Worm (Caenorhabditis elegans) whole organism, L4 larva: ENCODE data around the gene slc-25A21.

Experiments
- F49E8.2 ChIP-seq: sonication (generic microtip); optimal IDR thresholded peaks from 2 replicates; lab custom pipeline; 2016; ENCODE audit warnings: missing compliant biosample characterization, mild to moderate bottlenecking, missing genetic modification characterization, borderline replicate concordance
- R02D3.7 ChIP-seq: fragments of 150-350 bp; sonication (generic microtip); optimal IDR thresholded peaks from 3 replicates; lab custom pipeline; 2014; ENCODE audit warnings: missing biosample characterization, missing genetic modification characterization
- Y105C5A.15 ChIP-seq: fragments of 200-800 bp; sonication (Bioruptor generic); IDR thresholded peaks from 2 replicates; pipeline ENCODE4 v1.3.6; 2022; ENCODE audit warnings: missing genetic modification characterization, missing compliant biosample characterization
- ZK337.2 ChIP-seq: fragments of 200-800 bp; sonication (Bioruptor generic); IDR thresholded peaks from 2 replicates; pipeline ENCODE4 v1.3.6; 2022; ENCODE audit warnings: missing genetic modification reagents, missing genetic modification characterization, missing compliant biosample characterization
- ceh-32 ChIP-seq: sonication (generic microtip); optimal IDR thresholded peaks from 2 replicates; lab custom pipeline; 2016; ENCODE audit warnings: mild to moderate bottlenecking, missing genetic modification characterization, missing compliant biosample characterization; ENCODE audit not compliant: poor library complexity
- ceh-44 ChIP-seq: fragments of 200-800 bp; sonication (Bioruptor generic); IDR thresholded peaks from 2 replicates; pipeline ENCODE4 v1.3.6; 2022; ENCODE audit warnings: missing genetic modification reagents, missing genetic modification characterization, missing compliant biosample characterization
- ceh-82 ChIP-seq: sonication (generic microtip); optimal IDR thresholded peaks from 2 replicates; lab custom pipeline; 2017; ENCODE audit warnings: missing biosample characterization, missing genetic modification characterization
- daf-12 ChIP-seq: fragments of 150-350 bp; optimal IDR thresholded peaks from 2 replicates; lab custom pipeline; 2014; ENCODE audit warnings: missing biosample characterization, missing genetic modification reagents, missing genetic modification characterization
- dmd-8 ChIP-seq: fragments of 200-800 bp; sonication (Bioruptor generic); IDR thresholded peaks from 2 replicates; pipeline ENCODE4 v1.3.6; 2022; ENCODE audit warnings: missing genetic modification characterization, missing compliant biosample characterization
- duxl-1 ChIP-seq: sonication (generic microtip); optimal IDR thresholded peaks from 2 replicates; lab custom pipeline; 2016; ENCODE audit warnings: mild to moderate bottlenecking, missing genetic modification characterization, moderate library complexity, missing compliant biosample characterization; ENCODE audit not compliant: poor library complexity
- fkh-10 ChIP-seq: fragments of 150-350 bp; optimal IDR thresholded peaks from 2 replicates; lab custom pipeline; 2014; ENCODE audit warnings: missing biosample characterization, missing genetic modification reagents, missing genetic modification characterization
- lin-1 ChIP-seq: fragments of 200-800 bp; sonication (Bioruptor generic); IDR thresholded peaks from 2 replicates; pipeline ENCODE4 v1.3.6; 2022; ENCODE audit warnings: missing genetic modification reagents, missing genetic modification characterization, missing compliant biosample characterization
- lir-3 ChIP-seq: sonication (generic microtip); optimal IDR thresholded peaks from 2 replicates; lab custom pipeline; 2016; ENCODE audit warnings: mild to moderate bottlenecking, missing genetic modification characterization, missing compliant biosample characterization
- lsy-2 ChIP-seq, 2 experiments: fragments of 150-350 bp in 1 of 2; sonication (generic microtip) in 1 of 2; optimal IDR thresholded peaks; 2 replicates each; lab custom pipeline; 2014 to 2017; ENCODE audit warnings: missing biosample characterization in 2 of 2, missing genetic modification characterization in 2 of 2
- mdt-29 ChIP-seq: fragments of 200-800 bp; sonication (Bioruptor generic); IDR thresholded peaks from 2 replicates; pipeline ENCODE4 v1.3.6; 2022; ENCODE audit warnings: missing genetic modification reagents, missing genetic modification characterization, missing compliant biosample characterization
- nhr-10 ChIP-seq: fragments of 150-350 bp; optimal IDR thresholded peaks from 2 replicates; lab custom pipeline; 2014; ENCODE audit warnings: missing biosample characterization, missing genetic modification characterization
- nhr-11 ChIP-seq: fragments of 150-350 bp; optimal IDR thresholded peaks from 2 replicates; lab custom pipeline; 2014; ENCODE audit warnings: missing biosample characterization, missing genetic modification characterization
- nhr-41 ChIP-seq: fragments of 200-800 bp; sonication (Bioruptor generic); IDR thresholded peaks from 2 replicates; pipeline ENCODE4 v1.3.6; 2022; ENCODE audit warnings: missing genetic modification reagents, missing genetic modification characterization, missing compliant biosample characterization
- nhr-42 ChIP-seq: fragments of 200-800 bp; sonication (Bioruptor generic); IDR thresholded peaks from 2 replicates; pipeline ENCODE4 v1.3.6; 2022; ENCODE audit warnings: missing genetic modification characterization, missing compliant biosample characterization
- nhr-77 ChIP-seq: fragments of 150-350 bp; optimal IDR thresholded peaks from 2 replicates; lab custom pipeline; 2014; ENCODE audit warnings: missing biosample characterization, missing genetic modification characterization
- pqm-1 ChIP-seq: sonication (generic microtip); optimal IDR thresholded peaks from 2 replicates; lab custom pipeline; 2017; ENCODE audit warnings: missing biosample characterization, missing genetic modification characterization
- set-16 ChIP-seq: fragments of 200-800 bp; sonication (Bioruptor generic); IDR thresholded peaks from 2 replicates; pipeline ENCODE4 v1.3.6; 2022; ENCODE audit warnings: missing genetic modification reagents, missing genetic modification characterization, missing compliant biosample characterization
- snpc-4 ChIP-seq: fragments of 150-350 bp; optimal IDR thresholded peaks from 2 replicates; lab custom pipeline; 2014; ENCODE audit warnings: missing biosample characterization, missing genetic modification characterization
- vab-7 ChIP-seq: fragments of 200-800 bp; sonication (Bioruptor generic); IDR thresholded peaks from 2 replicates; pipeline ENCODE4 v1.3.6; 2022; ENCODE audit warnings: missing genetic modification reagents, missing genetic modification characterization, missing compliant biosample characterization
- zip-2 ChIP-seq: fragments of 150-350 bp; optimal IDR thresholded peaks from 2 replicates; lab custom pipeline; 2014; ENCODE audit warnings: missing biosample characterization, missing genetic modification characterization

The slc-25A21 gene

ce11 chrX:16228622-16229021 is 39.0 kb downstream of the slc-25A21 start, which contains the start of gene F23A7.5:
TSS of gene F23A7.5 (plus strand) at chrX:16228922.
- TF ChIP-seq nhr-42 (GFP tag; lab: Robert Waterston, UW): no peak
- no peak for TF ChIP-seq fkh-10 (GFP tag; lab: Kevin White, UChicago)
- TF ChIP-seq R02D3.7 (tag; lab: Kevin White, UChicago): no peak
- TF ChIP-seq vab-7 (GFP tag; lab: Robert Waterston, UW): no peak
- no peak for TF ChIP-seq snpc-4 (tag; lab: Kevin White, UChicago)
- TF ChIP-seq lin-1 (GFP tag; lab: Robert Waterston, UW): no peak

- TF ChIP-seq Y105C5A.15 (GFP tag; lab: Robert Waterston, UW): no peak
- TF ChIP-seq nhr-41: no peak
- no peak for TF ChIP-seq zip-2 (tag; lab: Kevin White, UChicago)
- TF ChIP-seq daf-12 (tag; lab: Kevin White, UChicago): no peak
- TF ChIP-seq dmd-8 (GFP tag; lab: Robert Waterston, UW): no peak
- no peak for TF ChIP-seq nhr-77 (tag; lab: Kevin White, UChicago)
- no peak for TF ChIP-seq nhr-11 (tag; lab: Kevin White, UChicago)
- no peak for TF ChIP-seq lsy-2 (tag; optimal IDR thresholded peaks at IDR 0.05; lab: Kevin White, UChicago)
- TF ChIP-seq nhr-10 (tag; lab: Kevin White, UChicago): no peak
- TF ChIP-seq ceh-44 (GFP tag; lab: Robert Waterston, UW): no peak
- TF ChIP-seq mdt-29: no peak
- TF ChIP-seq lir-3 (tag; lab: Kevin White, UChicago): no peak
- no peak for TF ChIP-seq ceh-82 (tag; lab: Kevin White, UChicago)
- no peak for TF ChIP-seq F49E8.2 (tag; lab: Kevin White, UChicago)
- TF ChIP-seq ceh-32 (tag; lab: Kevin White, UChicago): no peak
- TF ChIP-seq, all 104 proteins: peak for 0
Measured at ce11 chrX:16240626-16241025, 51.0 kb downstream of the slc-25A21 start.

- TF ChIP-seq pqm-1 (tag; lab: Kevin White, UChicago) (no peak), set-16 (GFP tag; lab: Robert Waterston, UW) (peak; percentile 88), duxl-1 (tag; lab: Kevin White, UChicago) (no peak), ZK337.2 (GFP tag; lab: Robert Waterston, UW) (no peak)
Measured at ce11 chrX:16243129-16243528, 53.5 kb downstream of the slc-25A21 start.
